Worm (Caenorhabditis elegans): ENCODE measurements around the gene ZC374.2.

DNA sequence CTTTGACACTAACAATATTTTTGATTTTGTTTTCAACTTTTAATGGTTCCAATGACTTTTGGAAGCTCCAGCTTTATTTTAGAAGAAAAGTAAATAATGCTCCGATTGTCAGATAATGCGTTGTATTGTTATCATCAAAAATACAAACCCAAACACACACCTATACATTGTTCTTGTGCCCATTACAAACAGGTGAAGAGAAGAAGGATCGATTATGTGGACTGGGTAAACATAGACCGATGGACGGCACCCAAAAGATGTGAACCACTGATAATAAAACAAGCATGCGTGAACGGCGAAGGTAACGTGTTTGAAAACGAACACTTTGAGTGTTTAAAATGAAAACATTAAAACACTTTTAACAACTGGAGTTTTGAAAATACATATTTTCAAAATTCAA, 60.1 kb downstream of the ZC374.2 start:
- TF ChIP-seq hnd-1 (tag; optimal IDR thresholded peaks at IDR 0.05): no peak
- TF ChIP-seq ets-7 (tag; optimal IDR thresholded peaks at IDR 0.05): no peak
- no peak for TF ChIP-seq aly-1 (tag; optimal IDR thresholded peaks at IDR 0.05)
- no peak for TF ChIP-seq ama-1 (optimal IDR thresholded peaks at IDR 0.05)
- no peak for TF ChIP-seq scrt-1 (GFP tag; IDR thresholded peaks at IDR 0.05)
- TF ChIP-seq B0310.2 (tag; optimal IDR thresholded peaks at IDR 0.05): no peak
- TF ChIP-seq ceh-13 (GFP tag; optimal IDR thresholded peaks at IDR 0.05): no peak
- TF ChIP-seq flt-1 (GFP tag; IDR thresholded peaks at IDR 0.05): no peak
- TF ChIP-seq sea-1 (GFP tag; conservative IDR thresholded peaks at IDR 0.05): no peak
- TF ChIP-seq tra-4 (tag; optimal IDR thresholded peaks at IDR 0.05): no peak
- TF ChIP-seq pes-1 (GFP tag; IDR thresholded peaks at IDR 0.05): no peak
- TF ChIP-seq tbx-37 (GFP tag; conservative IDR thresholded peaks at IDR 0.05): no peak

Measured in whole organism, early embryonic.